Worm (Caenorhabditis elegans) whole organism, late embryonic: Measurements from ENCODE around the gene C32D5.14.

Source experiments
- ama-1 ChIP-seq: fragments of 150-350 bp; optimal IDR thresholded peaks from 2 replicates; lab custom pipeline; 2014
- elt-2 ChIP-seq: sonication (generic microtip); optimal IDR thresholded peaks from 2 replicates; lab custom pipeline; 2016; ENCODE audit warnings: missing genetic modification reagents, missing genetic modification characterization, missing compliant biosample characterization
- ets-4 ChIP-seq: sonication (generic microtip); optimal IDR thresholded peaks from 2 replicates; lab custom pipeline; 2016; ENCODE audit warnings: missing genetic modification characterization, missing compliant biosample characterization
- gmeb-2 ChIP-seq: sonication (generic microtip); optimal IDR thresholded peaks from 2 replicates; lab custom pipeline; 2016; ENCODE audit warnings: missing genetic modification characterization, inconsistent platforms, missing compliant biosample characterization
- pha-4 ChIP-seq: fragments of 150-350 bp; optimal IDR thresholded peaks from 2 replicates; lab custom pipeline; 2018; ENCODE audit warnings: missing biosample characterization, missing genetic modification reagents, missing genetic modification characterization
- pqm-1 ChIP-seq: sonication (generic microtip); optimal IDR thresholded peaks from 2 replicates; lab custom pipeline; 2016; ENCODE audit warnings: missing genetic modification characterization, missing compliant biosample characterization
- tbx-2 ChIP-seq: sonication (generic microtip); optimal IDR thresholded peaks from 2 replicates; lab custom pipeline; 2016; ENCODE audit warnings: missing genetic modification characterization, missing compliant biosample characterization
- ttx-3 ChIP-seq: sonication (generic microtip); optimal IDR thresholded peaks from 2 replicates; lab custom pipeline; 2016; ENCODE audit warnings: missing genetic modification reagents, missing genetic modification characterization, missing compliant biosample characterization

DNA sequence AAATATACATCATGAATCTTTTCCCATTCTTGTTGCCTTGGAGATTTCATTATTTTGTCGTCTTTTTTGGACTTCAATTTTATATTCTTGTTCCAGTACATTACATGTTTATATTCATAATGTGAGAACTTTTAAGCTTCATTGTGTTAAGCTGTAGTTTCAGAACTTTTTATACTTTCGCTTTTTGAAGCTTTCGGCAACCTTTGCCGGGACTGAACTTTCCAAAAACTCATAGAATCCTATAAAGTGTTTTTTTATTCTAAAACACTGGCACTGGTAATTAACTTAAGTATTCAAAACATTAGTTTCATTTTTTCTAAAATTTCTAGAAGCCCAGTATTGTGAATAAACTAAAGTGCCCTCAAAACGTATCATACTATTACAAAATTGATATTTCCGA, 12.3 kb upstream of the C32D5.14 start, which contains the start of gene C32D5.4:
- TF ChIP-seq ets-4 (no peak), pha-4 (no peak), ttx-3 (tag; lab: Kevin White, UChicago) (no peak), pqm-1 (tag; lab: Kevin White, UChicago) (no peak), tbx-2 (tag; lab: Kevin White, UChicago) (no peak), ama-1 (lab: Kevin White, UChicago) (no peak), gmeb-2 (no peak), elt-2 (tag; lab: Kevin White, UChicago) (no peak)
